Worm (Caenorhabditis elegans) whole organism, L1 larva: ENCODE data around the gene unc-18.

Experiments used
- aha-1 ChIP-seq: fragments of 150-350 bp; optimal IDR thresholded peaks from 2 replicates; lab custom pipeline; 2014; ENCODE audit warnings: missing biosample characterization, missing genetic modification characterization
- alr-1 ChIP-seq: fragments of 200-800 bp; sonication (Bioruptor generic); optimal IDR thresholded peaks from 2 replicates; lab custom pipeline; 2018; ENCODE audit warnings: borderline replicate concordance, mild to moderate bottlenecking, missing genetic modification characterization, missing compliant biosample characterization
- ama-1 ChIP-seq: fragments of 150-350 bp; optimal IDR thresholded peaks from 2 replicates; lab custom pipeline; 2014
- ceh-82 ChIP-seq, 3 experiments: fragments of 150-350 bp in 1 of 3; sonication (generic microtip) in 2 of 3; optimal IDR thresholded peaks; 2 replicates each; lab custom pipeline; 2014 to 2017; ENCODE audit warnings: missing biosample characterization in 3 of 3, missing genetic modification characterization in 3 of 3
- ceh-88 ChIP-seq: fragments of 200-800 bp; sonication (Bioruptor generic); IDR thresholded peaks from 2 replicates; pipeline ENCODE4 v1.3.6; 2022; ENCODE audit warnings: missing genetic modification characterization, missing compliant biosample characterization
- dpl-1 ChIP-seq, 3 experiments: fragments of 150-350 bp in 2 of 3; sonication (generic microtip) in 1 of 3; optimal IDR thresholded peaks; 2 replicates each; lab custom pipeline; 2014 to 2017; ENCODE audit warnings: missing biosample characterization in 3 of 3, missing genetic modification characterization in 3 of 3, missing genetic modification reagents in 3 of 3
- dsc-1 ChIP-seq: sonication (generic microtip); optimal IDR thresholded peaks from 2 replicates; lab custom pipeline; 2016; ENCODE audit warnings: mild to moderate bottlenecking, missing genetic modification characterization, missing compliant biosample characterization
- egl-13 ChIP-seq: sonication (generic microtip); optimal IDR thresholded peaks from 2 replicates; lab custom pipeline; 2016; ENCODE audit warnings: missing genotype, missing genetic modification reagents, missing genetic modification characterization, missing compliant biosample characterization
- egl-27 ChIP-seq, 2 experiments: fragments of 150-350 bp in 1 of 2; sonication (generic microtip); optimal IDR thresholded peaks; 3 replicates each; lab custom pipeline; 2017 to 2018; ENCODE audit warnings: missing biosample characterization in 2 of 2, missing genetic modification characterization in 2 of 2, missing genetic modification reagents in 2 of 2
- elt-2 ChIP-seq: sonication (generic microtip); optimal IDR thresholded peaks from 2 replicates; lab custom pipeline; 2016; ENCODE audit warnings: missing genetic modification characterization, mild to moderate bottlenecking, inconsistent platforms, missing compliant biosample characterization, missing genetic modification reagents
- elt-3 ChIP-seq, 6 experiments: fragments of 150-350 bp in 1 of 6; sonication (generic microtip); optimal IDR thresholded peaks; 2 replicates each; lab custom pipeline; 2017 to 2018; ENCODE audit warnings: missing biosample characterization in 6 of 6, missing genetic modification characterization in 6 of 6, inconsistent platforms in 1 of 6
- ets-5 ChIP-seq: fragments of 200-800 bp; sonication (Bioruptor generic); IDR thresholded peaks from 2 replicates; pipeline ENCODE4 v1.3.6; 2022; ENCODE audit warnings: missing genetic modification characterization, missing compliant biosample characterization
- fkh-10 ChIP-seq: sonication (generic microtip); optimal IDR thresholded peaks from 2 replicates; lab custom pipeline; 2017; ENCODE audit warnings: missing biosample characterization, missing genetic modification reagents, missing genetic modification characterization
- fkh-4 ChIP-seq: sonication (generic microtip); optimal IDR thresholded peaks from 2 replicates; lab custom pipeline; 2016; ENCODE audit warnings: missing compliant biosample characterization, missing genetic modification characterization, borderline replicate concordance
- fkh-8 ChIP-seq: sonication (generic microtip); optimal IDR thresholded peaks from 2 replicates; lab custom pipeline; 2016; ENCODE audit warnings: mild to moderate bottlenecking, missing genetic modification characterization, missing compliant biosample characterization
- hlh-17 ChIP-seq: fragments of 200-800 bp; sonication (Bioruptor generic); optimal IDR thresholded peaks from 2 replicates; lab custom pipeline; 2018; ENCODE audit warnings: missing genetic modification characterization, mild to moderate bottlenecking, missing compliant biosample characterization, moderate library complexity, borderline replicate concordance
- hpl-2 ChIP-seq: fragments of 150-350 bp; optimal IDR thresholded peaks from 2 replicates; lab custom pipeline; 2014; ENCODE audit warnings: missing biosample characterization, missing genetic modification reagents, missing genetic modification characterization
- irx-1 ChIP-seq: sonication (generic microtip); optimal IDR thresholded peaks from 2 replicates; lab custom pipeline; 2016; ENCODE audit warnings: missing genetic modification characterization, missing compliant biosample characterization
- isw-1 ChIP-seq: fragments of 200-800 bp; sonication (Bioruptor generic); IDR thresholded peaks from 2 replicates; pipeline ENCODE4 v1.3.6; 2022; ENCODE audit warnings: missing genetic modification characterization, missing compliant biosample characterization
- jun-1 ChIP-seq: fragments of 150-350 bp; optimal IDR thresholded peaks from 2 replicates; lab custom pipeline; 2014; ENCODE audit warnings: missing biosample characterization, missing genetic modification reagents, missing genetic modification characterization
- lin-13 ChIP-seq: fragments of 150-350 bp; optimal IDR thresholded peaks from 2 replicates; lab custom pipeline; 2014; ENCODE audit warnings: missing biosample characterization, missing genetic modification reagents, missing genetic modification characterization
- lin-14 ChIP-seq: fragments of 200-800 bp; sonication (Bioruptor generic); optimal IDR thresholded peaks from 2 replicates; lab custom pipeline; 2018; ENCODE audit warnings: mild to moderate bottlenecking, missing genetic modification characterization, moderate library complexity, missing compliant biosample characterization
- lin-35 ChIP-seq, 2 experiments: fragments of 150-350 bp; optimal IDR thresholded peaks; 2 replicates each; lab custom pipeline; 2014; ENCODE audit warnings: missing biosample characterization in 2 of 2, missing genetic modification characterization in 2 of 2, missing genetic modification reagents in 2 of 2
- lsy-2 ChIP-seq, 2 experiments: fragments of 150-350 bp; optimal IDR thresholded peaks; 2 replicates each; lab custom pipeline; 2014; ENCODE audit warnings: missing biosample characterization in 2 of 2, missing genetic modification characterization in 2 of 2
- mdl-1 ChIP-seq, 2 experiments: fragments of 150-350 bp; optimal IDR thresholded peaks; 2 replicates each; lab custom pipeline; 2014 to 2017; ENCODE audit warnings: missing biosample characterization in 2 of 2, missing genetic modification characterization in 2 of 2, inconsistent platforms in 1 of 2
- nhr-19 ChIP-seq: fragments of 200-800 bp; sonication (Bioruptor generic); conservative IDR thresholded peaks from 2 replicates; pipeline ENCODE4 v1.3.6; 2022; ENCODE audit warnings: missing genetic modification characterization, missing compliant biosample characterization
- nhr-20 ChIP-seq: sonication (generic microtip); optimal IDR thresholded peaks from 2 replicates; lab custom pipeline; 2016; ENCODE audit warnings: mild to moderate bottlenecking, missing genetic modification characterization, missing compliant biosample characterization
- nhr-28 ChIP-seq: fragments of 150-350 bp; optimal IDR thresholded peaks from 2 replicates; lab custom pipeline; 2014; ENCODE audit warnings: missing biosample characterization, missing genetic modification characterization
- nhr-47 ChIP-seq: sonication (generic microtip); optimal IDR thresholded peaks from 2 replicates; lab custom pipeline; 2016; ENCODE audit warnings: mild to moderate bottlenecking, missing genetic modification characterization, moderate library complexity, missing compliant biosample characterization
- nhr-71 ChIP-seq: sonication (generic microtip); optimal IDR thresholded peaks from 2 replicates; lab custom pipeline; 2016; ENCODE audit warnings: mild to moderate bottlenecking, missing genetic modification characterization, moderate library complexity, missing compliant biosample characterization
- nhr-77 ChIP-seq: fragments of 150-350 bp; optimal IDR thresholded peaks from 2 replicates; lab custom pipeline; 2014; ENCODE audit warnings: missing biosample characterization, missing genetic modification characterization
- nhr-84 ChIP-seq: sonication (generic microtip); optimal IDR thresholded peaks from 2 replicates; lab custom pipeline; 2017; ENCODE audit warnings: missing biosample characterization, missing genetic modification characterization
- nhr-90 ChIP-seq: sonication (generic microtip); optimal IDR thresholded peaks from 2 replicates; lab custom pipeline; 2016; ENCODE audit warnings: mild to moderate bottlenecking, missing genetic modification characterization, missing compliant biosample characterization; ENCODE audit not compliant: poor library complexity
- pag-3 ChIP-seq: sonication (generic microtip); optimal IDR thresholded peaks from 2 replicates; lab custom pipeline; 2017; ENCODE audit warnings: missing genetic modification characterization, mild to moderate bottlenecking, missing compliant biosample characterization, antibody characterized with exemption, borderline replicate concordance; ENCODE audit not compliant: insufficient read depth
- pqm-1 ChIP-seq: sonication (generic microtip); optimal IDR thresholded peaks from 3 replicates; lab custom pipeline; 2017; ENCODE audit warnings: missing biosample characterization, missing genetic modification characterization
- rnt-1 ChIP-seq: sonication (generic microtip); optimal IDR thresholded peaks from 2 replicates; lab custom pipeline; 2016; ENCODE audit warnings: mild to moderate bottlenecking, missing genetic modification characterization, moderate library complexity, missing compliant biosample characterization
- snpc-4 ChIP-seq: fragments of 150-350 bp; optimal IDR thresholded peaks from 2 replicates; lab custom pipeline; 2014; ENCODE audit warnings: missing biosample characterization, missing genetic modification characterization
- snu-23 ChIP-seq: sonication (generic microtip); optimal IDR thresholded peaks from 2 replicates; lab custom pipeline; 2016; ENCODE audit warnings: missing genetic modification characterization, missing compliant biosample characterization
- sptf-1 ChIP-seq: fragments of 150-350 bp; optimal IDR thresholded peaks from 2 replicates; lab custom pipeline; 2014; ENCODE audit warnings: missing biosample characterization, missing genetic modification characterization
- tbx-2 ChIP-seq: sonication (generic microtip); optimal IDR thresholded peaks from 2 replicates; lab custom pipeline; 2016; ENCODE audit warnings: missing genetic modification characterization, missing compliant biosample characterization
- unc-130 ChIP-seq: fragments of 150-350 bp; optimal IDR thresholded peaks from 2 replicates; lab custom pipeline; 2017; ENCODE audit warnings: missing biosample characterization, missing genetic modification characterization, inconsistent platforms
- unc-62 ChIP-seq: fragments of 150-350 bp; optimal IDR thresholded peaks from 2 replicates; lab custom pipeline; 2014; ENCODE audit warnings: missing biosample characterization, missing genetic modification reagents, missing genetic modification characterization
- unc-86 ChIP-seq: sonication (generic microtip); optimal IDR thresholded peaks from 2 replicates; lab custom pipeline; 2016; ENCODE audit warnings: missing genetic modification characterization, missing compliant biosample characterization
- xbp-1 ChIP-seq: sonication (generic microtip); optimal IDR thresholded peaks from 2 replicates; lab custom pipeline; 2016; ENCODE audit warnings: missing genetic modification characterization, missing compliant biosample characterization
- ztf-4 ChIP-seq: fragments of 150-350 bp; optimal IDR thresholded peaks from 2 replicates; lab custom pipeline; 2014; ENCODE audit warnings: missing biosample characterization, missing genetic modification characterization

unc-18 gene

ce11 chrX:7659591-7660433 is 22.9 kb upstream of the unc-18 start (continued):
- TF ChIP-seq lsy-2 (tag; optimal IDR thresholded peaks at IDR 0.05; lab: Kevin White, UChicago) (peak; percentile 6 to 22), pag-3 (no peak), xbp-1 (tag; lab: Kevin White, UChicago) (no peak), irx-1 (tag; lab: Kevin White, UChicago) (no peak), ets-5 (no peak), nhr-47 (tag; lab: Kevin White, UChicago) (no peak), nhr-19 (GFP tag; lab: Robert Waterston, UW) (peak; percentile 58), nhr-28 (no peak), fkh-8 (tag; lab: Kevin White, UChicago) (no peak), unc-62 (no peak), alr-1 (tag; lab: Kevin White, UChicago) (no peak), dsc-1 (tag; lab: Kevin White, UChicago) (no peak)

DNA sequence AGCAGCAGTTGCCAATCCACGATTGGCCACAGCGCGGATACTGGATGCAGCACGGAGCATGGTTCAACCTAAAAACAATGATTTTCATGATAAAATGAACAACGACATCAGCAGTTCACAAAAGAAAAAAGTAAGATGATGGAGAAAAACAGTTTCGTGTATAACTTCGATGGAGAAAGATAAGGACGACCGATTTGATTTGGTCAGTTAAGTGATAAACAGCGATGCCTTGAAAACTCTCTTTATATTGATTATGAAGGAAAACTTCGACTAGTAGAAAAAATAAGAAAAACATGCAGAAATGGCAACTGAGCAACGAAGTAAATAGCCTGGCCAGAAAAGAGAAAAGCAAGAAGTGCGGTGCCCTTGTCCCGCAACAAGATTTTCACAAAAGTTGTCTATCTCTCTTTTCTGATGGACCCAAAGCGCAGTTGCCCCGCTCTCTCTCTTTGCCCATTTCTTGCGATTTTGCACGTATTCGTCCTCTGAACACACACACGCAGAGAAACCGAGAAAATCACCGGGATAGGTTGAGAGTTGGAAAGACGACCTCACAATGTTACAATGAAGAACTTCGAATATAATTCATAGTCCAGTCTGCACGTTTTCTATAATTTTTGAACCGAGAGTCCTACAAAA is 21.7 kb upstream of the unc-18 start, which contains the start of gene pcca-1:
TSS of gene pcca-1 (minus strand) at position 68 of the 639 bp plus-strand sequence.
- peak in 1 of 3 experiments; percentile 47 for TF ChIP-seq ceh-82 (tag; optimal IDR thresholded peaks at IDR 0.05; lab: Kevin White, UChicago)
- peak; percentile 5 for TF ChIP-seq snu-23 (GFP tag; lab: Kevin White, UChicago)
- peak; percentile 85 for TF ChIP-seq aha-1 (tag; lab: Kevin White, UChicago)
- peak; percentile 1 for TF ChIP-seq nhr-71 (tag; lab: Kevin White, UChicago)
- TF ChIP-seq unc-86 (tag; lab: Kevin White, UChicago): no peak
- no peak for TF ChIP-seq jun-1 (tag; lab: Kevin White, UChicago)
- peak; percentile 34 for TF ChIP-seq unc-130
- peak; percentile 33 for TF ChIP-seq elt-2
- peak; percentile 10 for TF ChIP-seq lin-13
- TF ChIP-seq hlh-17: no peak
- peak; percentile 67 for TF ChIP-seq lin-14 (GFP tag; lab: Kevin White, UChicago)
- TF ChIP-seq rnt-1 (tag; lab: Kevin White, UChicago): peak; percentile 51

ce11 chrX:7661628-7662027 is 21.1 kb upstream of the unc-18 start:
- TF ChIP-seq sptf-1 (tag; lab: Kevin White, UChicago) (no peak), nhr-84 (tag; lab: Kevin White, UChicago) (no peak), fkh-8 (tag; lab: Kevin White, UChicago) (no peak), lin-35 (GFP tag; optimal IDR thresholded peaks at IDR 0.05; lab: Kevin White, UChicago) (peak; percentile 29 to 69), egl-27 (tag; optimal IDR thresholded peaks at IDR 0.05; lab: Kevin White, UChicago) (no peak), fkh-4 (tag; lab: Kevin White, UChicago) (no peak), unc-130 (peak; percentile 40), snpc-4 (tag; lab: Kevin White, UChicago) (no peak), egl-13 (tag; lab: Kevin White, UChicago) (no peak), hlh-17 (no peak), nhr-47 (tag; lab: Kevin White, UChicago) (peak; percentile 11), ceh-88 (GFP tag; lab: Robert Waterston, UW) (no peak), isw-1 (GFP tag; lab: Robert Waterston, UW) (no peak), elt-3 (tag; optimal IDR thresholded peaks at IDR 0.05; lab: Kevin White, UChicago) (peak in 4 of 6 experiments; percentile 4 to 85 (median 22)), dsc-1 (tag; lab: Kevin White, UChicago) (no peak), ztf-4 (no peak), nhr-20 (peak; percentile 72), ama-1 (no peak), mdl-1 (tag; optimal IDR thresholded peaks at IDR 0.05; lab: Kevin White, UChicago) (peak in 1 of 2 experiments; percentile 30), dpl-1 (GFP tag; optimal IDR thresholded peaks at IDR 0.05; lab: Kevin White, UChicago) (peak in 2 of 3 experiments; percentile 36 to 43), nhr-77 (peak; percentile 49), fkh-10 (GFP tag; lab: Kevin White, UChicago) (no peak), aha-1 (tag; lab: Kevin White, UChicago) (no peak), xbp-1 (tag; lab: Kevin White, UChicago) (peak; percentile 14), tbx-2 (peak; percentile 52), lsy-2 (tag; optimal IDR thresholded peaks at IDR 0.05; lab: Kevin White, UChicago) (peak; percentile 11 to 43), pqm-1 (no peak), nhr-90 (tag; lab: Kevin White, UChicago) (peak; percentile 45), hpl-2 (GFP tag; lab: Kevin White, UChicago) (no peak)
